Fruit fly (Drosophila melanogaster) whole organism, embryonic: Measurements from ENCODE around the gene Noa36.

Experiments used
- Abd-B ChIP-seq: fragments of 200-800 bp; sonication (Bioruptor generic); optimal IDR thresholded peaks from 2 replicates; lab custom pipeline; 2018; ENCODE audit warnings: missing biosample characterization, mild to moderate bottlenecking, missing genetic modification characterization, moderate library complexity
- B-H1 ChIP-seq: fragments of 200-800 bp; sonication (Bioruptor generic); IDR thresholded peaks from 3 replicates; pipeline ENCODE4 v1.3.6; 2022; ENCODE audit warnings: missing biosample characterization, missing genetic modification characterization
- Bgb ChIP-seq: fragments of 200-800 bp; sonication (Bioruptor generic); IDR thresholded peaks from 2 replicates; pipeline ENCODE4 v1.3.6; 2022; ENCODE audit warnings: missing biosample characterization, missing genetic modification characterization; ENCODE audit not compliant: partially characterized antibody
- Blimp-1 ChIP-seq: fragments of 200-800 bp; sonication (Bioruptor generic); optimal IDR thresholded peaks from 3 replicates; lab custom pipeline; 2018; ENCODE audit warnings: missing biosample characterization, missing genetic modification characterization, mild to moderate bottlenecking, moderate library complexity, missing genetic modification reagents
- CG10147 ChIP-seq: fragments of 200-800 bp; sonication (Bioruptor generic); optimal IDR thresholded peaks from 2 replicates; lab custom pipeline; 2019; ENCODE audit warnings: missing biosample characterization, mild to moderate bottlenecking, missing genetic modification characterization, moderate library complexity
- CG11504 ChIP-seq: fragments of 200-800 bp; sonication (Bioruptor generic); optimal IDR thresholded peaks from 3 replicates; lab custom pipeline; 2019; ENCODE audit warnings: missing biosample characterization, mild to moderate bottlenecking, missing genetic modification characterization, moderate library complexity
- CG12071 ChIP-seq: fragments of 200-800 bp; sonication (Bioruptor generic); optimal IDR thresholded peaks from 3 replicates; lab custom pipeline; 2018; ENCODE audit warnings: missing biosample characterization, mild to moderate bottlenecking, missing genetic modification characterization
- CG14014 ChIP-seq: fragments of 200-800 bp; sonication (Bioruptor generic); IDR thresholded peaks from 2 replicates; pipeline ENCODE4 v1.3.6; 2022; ENCODE audit warnings: missing biosample characterization, missing genetic modification characterization
- CG15269 ChIP-seq: fragments of 200-800 bp; sonication (Bioruptor generic); optimal IDR thresholded peaks from 2 replicates; lab custom pipeline; 2018; ENCODE audit warnings: missing biosample characterization, mild to moderate bottlenecking, missing genetic modification characterization, moderate library complexity
- CG1529 ChIP-seq: fragments of 200-800 bp; sonication (Bioruptor generic); optimal IDR thresholded peaks from 3 replicates; lab custom pipeline; 2018; ENCODE audit warnings: missing biosample characterization, missing genetic modification characterization
- CG15514 ChIP-seq: fragments of 200-800 bp; sonication (Bioruptor generic); optimal IDR thresholded peaks from 3 replicates; lab custom pipeline; 2017; ENCODE audit warnings: missing biosample characterization, missing genetic modification characterization, mild to moderate bottlenecking, moderate library complexity, missing genetic modification reagents
- CG15601 ChIP-seq: fragments of 200-800 bp; sonication (Bioruptor generic); optimal IDR thresholded peaks from 3 replicates; lab custom pipeline; 2019; ENCODE audit warnings: missing biosample characterization, mild to moderate bottlenecking, missing genetic modification characterization, moderate library complexity
- CG15696 ChIP-seq: fragments of 200-800 bp; sonication (Bioruptor generic); optimal IDR thresholded peaks from 2 replicates; lab custom pipeline; 2019; ENCODE audit warnings: missing biosample characterization, mild to moderate bottlenecking, missing genetic modification characterization, moderate library complexity
- CG17359 ChIP-seq: fragments of 200-800 bp; sonication (Bioruptor generic); optimal IDR thresholded peaks from 3 replicates; lab custom pipeline; 2018; ENCODE audit warnings: missing biosample characterization, mild to moderate bottlenecking, missing genetic modification characterization, moderate library complexity
- CG18764 ChIP-seq: fragments of 200-800 bp; sonication (Bioruptor generic); optimal IDR thresholded peaks from 3 replicates; lab custom pipeline; 2016; ENCODE audit warnings: missing biosample characterization, missing genetic modification characterization
- CG2712 ChIP-seq: fragments of 200-800 bp; optimal IDR thresholded peaks from 3 replicates; lab custom pipeline; 2019; ENCODE audit warnings: missing biosample characterization, mild to moderate bottlenecking, missing genetic modification characterization, moderate library complexity
- CG3281 ChIP-seq: fragments of 200-800 bp; sonication (Bioruptor generic); optimal IDR thresholded peaks from 3 replicates; lab custom pipeline; 2017; ENCODE audit warnings: missing biosample characterization, mild to moderate bottlenecking, missing genetic modification characterization
- CG33213 ChIP-seq: fragments of 200-800 bp; sonication (Bioruptor generic); optimal IDR thresholded peaks from 3 replicates; lab custom pipeline; 2016; ENCODE audit warnings: missing biosample characterization, missing genetic modification characterization
- CG4282 ChIP-seq: fragments of 200-800 bp; sonication (Bioruptor generic); optimal IDR thresholded peaks from 2 replicates; lab custom pipeline; 2016; ENCODE audit warnings: missing biosample characterization, missing genetic modification characterization
- CG4404 ChIP-seq: fragments of 200-800 bp; sonication (Bioruptor generic); IDR thresholded peaks from 2 replicates; pipeline ENCODE4 v1.3.6; 2022; ENCODE audit warnings: missing biosample characterization, missing genetic modification characterization
- CG5180 ChIP-seq: fragments of 200-800 bp; sonication (Bioruptor generic); optimal IDR thresholded peaks from 3 replicates; lab custom pipeline; 2017; ENCODE audit warnings: missing biosample characterization, missing genetic modification characterization, mild to moderate bottlenecking, moderate library complexity, missing genetic modification reagents
- CG6791 ChIP-seq: fragments of 200-800 bp; sonication (Bioruptor generic); IDR thresholded peaks from 3 replicates; pipeline ENCODE4 v1.3.6; 2022; ENCODE audit warnings: missing biosample characterization, missing genetic modification characterization; ENCODE audit not compliant: partially characterized antibody
- CG9727 ChIP-seq: fragments of 200-800 bp; sonication (Bioruptor generic); optimal IDR thresholded peaks from 3 replicates; lab custom pipeline; 2017; ENCODE audit warnings: missing biosample characterization, mild to moderate bottlenecking, missing genetic modification characterization
- E2f1 ChIP-seq: fragments of 200-800 bp; sonication (Bioruptor generic); IDR thresholded peaks from 2 replicates; pipeline ENCODE4 v1.3.6; 2022; ENCODE audit warnings: missing biosample characterization, missing genetic modification characterization
- Fer3 ChIP-seq: fragments of 200-800 bp; sonication (Bioruptor generic); optimal IDR thresholded peaks from 2 replicates; lab custom pipeline; 2018; ENCODE audit warnings: missing biosample characterization, mild to moderate bottlenecking, missing genetic modification characterization, moderate library complexity
- HHEX ChIP-seq: fragments of 200-800 bp; sonication (Bioruptor generic); optimal IDR thresholded peaks from 3 replicates; lab custom pipeline; 2017; ENCODE audit warnings: missing biosample characterization, mild to moderate bottlenecking, missing genetic modification characterization, missing genetic modification reagents
- ara ChIP-seq: fragments of 200-800 bp; sonication (Bioruptor generic); IDR thresholded peaks from 2 replicates; pipeline ENCODE4 v1.3.6; 2022; ENCODE audit warnings: missing biosample characterization, missing genetic modification characterization
- bsh ChIP-seq, 2 experiments: fragments of 200-800 bp; sonication (Bioruptor generic); optimal IDR thresholded peaks; 2 replicates each; lab custom pipeline; 2017 to 2018; ENCODE audit warnings: mild to moderate bottlenecking in 2 of 2, missing biosample characterization in 2 of 2, missing genetic modification characterization in 2 of 2, moderate library complexity in 1 of 2
- caup ChIP-seq: fragments of 200-800 bp; sonication (Bioruptor generic); optimal IDR thresholded peaks from 3 replicates; lab custom pipeline; 2017; ENCODE audit warnings: missing biosample characterization, mild to moderate bottlenecking, missing genetic modification characterization, moderate library complexity; ENCODE audit not compliant: severe bottlenecking
- chif ChIP-seq, 2 experiments: fragments of 200-800 bp; sonication (Bioruptor generic); optimal IDR thresholded peaks; 3 replicates each; lab custom pipeline; 2016; ENCODE audit warnings: missing biosample characterization in 2 of 2, missing genetic modification characterization in 2 of 2
- dmrt99B ChIP-seq: fragments of 200-800 bp; sonication (Bioruptor generic); optimal IDR thresholded peaks from 2 replicates; lab custom pipeline; 2018; ENCODE audit warnings: missing biosample characterization, mild to moderate bottlenecking, missing genetic modification characterization, moderate library complexity
- fd64A ChIP-seq: fragments of 200-800 bp; sonication (Bioruptor generic); optimal IDR thresholded peaks from 3 replicates; lab custom pipeline; 2018; ENCODE audit warnings: missing biosample characterization, mild to moderate bottlenecking, missing genetic modification characterization
- grau ChIP-seq: fragments of 200-800 bp; optimal IDR thresholded peaks from 3 replicates; lab custom pipeline; 2019; ENCODE audit warnings: missing biosample characterization, mild to moderate bottlenecking, missing genetic modification characterization, moderate library complexity
- gro ChIP-seq: fragments of 200-800 bp; sonication (Bioruptor generic); optimal IDR thresholded peaks from 2 replicates; lab custom pipeline; 2016; ENCODE audit warnings: missing biosample characterization, missing genetic modification characterization
- gsb-n ChIP-seq: fragments of 200-800 bp; sonication (Bioruptor generic); optimal IDR thresholded peaks from 3 replicates; lab custom pipeline; 2018; ENCODE audit warnings: missing biosample characterization, mild to moderate bottlenecking, missing genetic modification characterization
- hkb ChIP-seq, 2 experiments: fragments of 200-800 bp in 1 of 2; fragments of >200 bp in 1 of 2; sonication (Bioruptor generic) in 1 of 2; IDR thresholded peaks in 1 of 2; optimal IDR thresholded peaks in 1 of 2; 2 replicates each; pipeline versions ENCODE4 v1.3.6 to Lab custom; 2017 to 2022; ENCODE audit warnings: missing biosample characterization in 1 of 2, missing genetic modification characterization in 1 of 2
- kay ChIP-seq: fragments of 200-800 bp; sonication (Bioruptor generic); optimal IDR thresholded peaks from 2 replicates; lab custom pipeline; 2016; ENCODE audit warnings: missing biosample characterization, missing genetic modification characterization
- lab ChIP-seq: fragments of 200-800 bp; sonication (Bioruptor generic); optimal IDR thresholded peaks from 3 replicates; lab custom pipeline; 2017; ENCODE audit warnings: missing biosample characterization, missing genetic modification characterization, mild to moderate bottlenecking, moderate library complexity, missing genetic modification reagents
- nmo ChIP-seq: fragments of 200-800 bp; sonication (Bioruptor generic); optimal IDR thresholded peaks from 2 replicates; lab custom pipeline; 2018; ENCODE audit warnings: missing biosample characterization, mild to moderate bottlenecking, missing genetic modification characterization, moderate library complexity
- odd ChIP-seq: fragments of 200-800 bp; sonication (Bioruptor generic); optimal IDR thresholded peaks from 2 replicates; lab custom pipeline; 2017; ENCODE audit warnings: missing biosample characterization, mild to moderate bottlenecking, missing genetic modification characterization
- org-1 ChIP-seq: fragments of 200-800 bp; sonication (Bioruptor generic); optimal IDR thresholded peaks from 2 replicates; lab custom pipeline; 2017; ENCODE audit warnings: missing biosample characterization, missing genetic modification characterization
- ranshi ChIP-seq: fragments of 200-800 bp; sonication (Bioruptor generic); IDR thresholded peaks from 2 replicates; pipeline ENCODE4 v1.3.6; 2022; ENCODE audit warnings: missing biosample characterization, missing genetic modification characterization
- so ChIP-seq: fragments of 200-800 bp; sonication (Bioruptor generic); IDR thresholded peaks from 3 replicates; pipeline ENCODE4 v1.3.6; 2022; ENCODE audit warnings: missing biosample characterization, missing genetic modification characterization
- tup ChIP-seq: fragments of 200-800 bp; sonication (Bioruptor generic); optimal IDR thresholded peaks from 2 replicates; lab custom pipeline; 2016; ENCODE audit warnings: missing biosample characterization, mild to moderate bottlenecking, missing genetic modification characterization, moderate library complexity
- twi ChIP-seq: fragments of 200-800 bp; optimal IDR thresholded peaks from 2 replicates; lab custom pipeline; 2019; ENCODE audit warnings: missing biosample characterization, mild to moderate bottlenecking, missing genetic modification characterization, moderate library complexity
- wdn ChIP-seq: fragments of 200-800 bp; sonication (Bioruptor generic); IDR thresholded peaks from 2 replicates; pipeline ENCODE4 v1.3.6; 2022; ENCODE audit warnings: missing biosample characterization, missing genetic modification characterization
- zen ChIP-seq: fragments of 200-800 bp; sonication (Bioruptor generic); optimal IDR thresholded peaks from 3 replicates; lab custom pipeline; 2018; ENCODE audit warnings: missing biosample characterization, mild to moderate bottlenecking, missing genetic modification characterization, moderate library complexity
- zfh1 ChIP-seq: fragments of 200-800 bp; sonication (Bioruptor generic); IDR thresholded peaks from 3 replicates; pipeline ENCODE4 v1.3.6; 2022; ENCODE audit warnings: missing biosample characterization, missing genetic modification characterization

Noa36 gene

DNA sequence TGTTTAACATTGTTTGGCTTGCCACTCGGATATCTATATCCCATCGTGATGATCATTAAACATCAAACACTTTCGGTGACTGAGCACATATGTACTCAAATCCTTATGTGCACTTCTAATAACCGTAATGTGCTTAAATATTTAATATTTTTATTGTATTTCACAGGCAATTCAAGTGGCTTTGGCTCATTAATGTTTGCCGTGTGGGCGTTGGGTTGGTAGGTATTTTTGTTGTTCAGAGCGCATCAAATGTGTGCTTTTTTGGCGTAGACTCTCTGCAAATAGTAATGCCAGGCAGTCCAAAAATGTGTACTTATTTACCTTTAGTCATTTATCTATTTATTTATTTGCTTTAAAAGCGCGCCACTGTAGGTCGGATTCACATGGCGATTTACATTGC, 12.1 kb downstream of the Noa36 start (continued):
- TF ChIP-seq CG1529 (GFP tag; lab: Kevin White, UChicago) (peak; percentile 32), CG15601 (tag; lab: Kevin White, UChicago) (peak; percentile 42), HHEX (GFP tag; lab: Kevin White, UChicago) (peak; percentile 20), CG4282 (GFP tag; lab: Kevin White, UChicago) (no peak), dmrt99B (peak; percentile 41), gsb-n (tag; lab: Kevin White, UChicago) (peak; percentile 19), Bgb (GFP tag; lab: Robert Waterston, UW) (no peak), caup (peak; percentile 13), ara (GFP tag; lab: Robert Waterston, UW) (0 out of 2 replicates have a peak, but pooled peaks have one; percentile 12), kay (peak; percentile 8), odd (GFP tag; lab: Kevin White, UChicago) (peak; percentile 9), CG5180 (peak; percentile 16), CG18764 (GFP tag; lab: Kevin White, UChicago) (peak; percentile 20), Blimp-1 (GFP tag; lab: Kevin White, UChicago) (peak; percentile 16), grau (peak; percentile 18), zen (tag; lab: Kevin White, UChicago) (peak; percentile 4), wdn (GFP tag; lab: Robert Waterston, UW) (no peak), CG14014 (GFP tag; lab: Robert Waterston, UW) (peak; percentile 12; the same call in 1 of the 2 replicates), CG2712 (tag; lab: Kevin White, UChicago) (peak; percentile 13), org-1 (GFP tag; lab: Kevin White, UChicago) (peak; percentile 19), CG12071 (peak; percentile 34), ranshi (GFP tag; lab: Robert Waterston, UW) (0 out of 2 replicates have a peak, but pooled peaks have one; percentile 15), Fer3 (tag; lab: Kevin White, UChicago) (peak; percentile 13), CG6791 (GFP tag; lab: Robert Waterston, UW) (no peak), chif (GFP tag; optimal IDR thresholded peaks at IDR 0.05; lab: Kevin White, UChicago) (peak in 1 of 2 experiments; percentile 11), CG9727 (peak; percentile 16), CG15269 (tag; lab: Kevin White, UChicago) (peak; percentile 24), CG10147 (GFP tag; lab: Kevin White, UChicago) (no peak), twi (tag; lab: Kevin White, UChicago) (peak; percentile 42), zfh1 (GFP tag; lab: Robert Waterston, UW) (0 out of 3 replicates have a peak, but pooled peaks have one; percentile 27), E2f1 (GFP tag; lab: Robert Waterston, UW) (no peak), fd64A (peak; percentile 7), CG33213 (GFP tag; lab: Kevin White, UChicago) (no peak), so (peak; percentile 38; the same call in 1 of the 3 replicates), Abd-B (GFP tag; lab: Kevin White, UChicago) (no peak), nmo (GFP tag; lab: Kevin White, UChicago) (peak; percentile 3), CG15514 (GFP tag; lab: Kevin White, UChicago) (peak; percentile 5), B-H1 (GFP tag; lab: Robert Waterston, UW) (no peak), bsh (GFP tag; optimal IDR thresholded peaks at IDR 0.05; lab: Kevin White, UChicago) (peak in 1 of 2 experiments; percentile 49), CG11504 (peak; percentile 49), gro (GFP tag; lab: Kevin White, UChicago) (no peak), lab (GFP tag; lab: Kevin White, UChicago) (peak; percentile 59), CG17359 (tag; lab: Kevin White, UChicago) (peak; percentile 34), tup (peak; percentile 3), hkb (optimal IDR thresholded peaks at IDR 0.05; lab: Kevin White, UChicago) (no peak), hkb (GFP tag; IDR thresholded peaks at IDR 0.05; lab: Robert Waterston, UW) (peak; percentile 60; the same call in 1 of the 2 replicates), CG4404 (GFP tag; lab: Robert Waterston, UW) (no peak), CG15696 (peak; percentile 72), CG3281 (GFP tag; lab: Kevin White, UChicago) (peak; percentile 48)
